Worm (Caenorhabditis elegans): ENCODE results near the gene Y75D11A.6.

- TF ChIP-seq unc-130 (GFP tag; optimal IDR thresholded peaks at IDR 0.05) (no peak), T26A8.4 (GFP tag; IDR thresholded peaks at IDR 0.05) (no peak), unc-39 (tag; optimal IDR thresholded peaks at IDR 0.05) (no peak), F26F4.8 (GFP tag; conservative IDR thresholded peaks at IDR 0.05) (no peak), nhr-11 (tag; optimal IDR thresholded peaks at IDR 0.05) (no peak), dmd-9 (GFP tag; IDR thresholded peaks at IDR 0.05) (no peak), nhr-77 (tag; optimal IDR thresholded peaks at IDR 0.05) (no peak)
Observed at ce11 chrX:1785692-1786091, 37.3 kb upstream of the Y75D11A.6 start.
